Fruit fly (Drosophila melanogaster) whole organism, embryonic: ENCODE data around the gene chif.

Experiments used
- ATbp ChIP-seq: fragments of 200-800 bp; sonication (Bioruptor generic); optimal IDR thresholded peaks from 2 replicates; lab custom pipeline; 2017; ENCODE audit warnings: missing biosample characterization, mild to moderate bottlenecking, missing genetic modification characterization, missing genetic modification reagents
- Adf1 ChIP-seq: fragments of 200-800 bp; sonication (Bioruptor generic); IDR thresholded peaks from 2 replicates; pipeline ENCODE4 v1.3.6; 2022; ENCODE audit warnings: missing biosample characterization, missing genetic modification characterization
- Blimp-1 ChIP-seq: fragments of 200-800 bp; sonication (Bioruptor generic); optimal IDR thresholded peaks from 3 replicates; lab custom pipeline; 2018; ENCODE audit warnings: missing biosample characterization, missing genetic modification characterization, mild to moderate bottlenecking, moderate library complexity, missing genetic modification reagents
- CG10543 ChIP-seq: fragments of 200-800 bp; sonication (Bioruptor generic); optimal IDR thresholded peaks from 3 replicates; lab custom pipeline; 2017; ENCODE audit warnings: missing biosample characterization, mild to moderate bottlenecking, missing genetic modification characterization, moderate library complexity
- CG10565 ChIP-seq: fragments of 200-800 bp; sonication (Bioruptor generic); optimal IDR thresholded peaks from 3 replicates; lab custom pipeline; 2016; ENCODE audit warnings: missing biosample characterization, mild to moderate bottlenecking, missing genetic modification characterization
- CG11093 ChIP-seq: fragments of 200-800 bp; sonication (Bioruptor generic); IDR thresholded peaks from 3 replicates; pipeline ENCODE4 v1.3.6; 2022; ENCODE audit warnings: missing biosample characterization, missing genetic modification characterization
- CG11560 ChIP-seq: fragments of 200-800 bp; sonication (Bioruptor generic); IDR thresholded peaks from 3 replicates; pipeline ENCODE4 v1.3.6; 2022; ENCODE audit warnings: missing biosample characterization, missing genetic modification characterization
- CG12071 ChIP-seq: fragments of 200-800 bp; sonication (Bioruptor generic); optimal IDR thresholded peaks from 3 replicates; lab custom pipeline; 2018; ENCODE audit warnings: missing biosample characterization, mild to moderate bottlenecking, missing genetic modification characterization
- CG14050 ChIP-seq: fragments of 200-800 bp; sonication (Bioruptor generic); IDR thresholded peaks from 3 replicates; pipeline ENCODE4 v1.3.6; 2022; ENCODE audit warnings: missing biosample characterization, missing genetic modification characterization
- CG15011 ChIP-seq: fragments of 200-800 bp; sonication (Bioruptor generic); optimal IDR thresholded peaks from 3 replicates; lab custom pipeline; 2018; ENCODE audit warnings: missing biosample characterization, mild to moderate bottlenecking, missing genetic modification characterization
- CG15601 ChIP-seq: fragments of 200-800 bp; sonication (Bioruptor generic); optimal IDR thresholded peaks from 3 replicates; lab custom pipeline; 2019; ENCODE audit warnings: missing biosample characterization, mild to moderate bottlenecking, missing genetic modification characterization, moderate library complexity
- CG16779 ChIP-seq: fragments of 200-800 bp; sonication (Bioruptor generic); IDR thresholded peaks from 2 replicates; pipeline ENCODE4 v1.3.6; 2022; ENCODE audit warnings: missing biosample characterization, missing genetic modification characterization
- CG17328 ChIP-seq: fragments of 200-800 bp; sonication (Bioruptor generic); IDR thresholded peaks from 2 replicates; pipeline ENCODE4 v1.3.6; 2022; ENCODE audit warnings: missing biosample characterization, missing genetic modification characterization
- CG17912 ChIP-seq: fragments of 200-800 bp; sonication (Bioruptor generic); optimal IDR thresholded peaks from 2 replicates; lab custom pipeline; 2018; ENCODE audit warnings: missing biosample characterization, mild to moderate bottlenecking, missing genetic modification characterization
- CG18764 ChIP-seq: fragments of 200-800 bp; sonication (Bioruptor generic); optimal IDR thresholded peaks from 3 replicates; lab custom pipeline; 2016; ENCODE audit warnings: missing biosample characterization, missing genetic modification characterization
- CG2120 ChIP-seq: fragments of 200-800 bp; sonication (Bioruptor generic); optimal IDR thresholded peaks from 3 replicates; lab custom pipeline; 2016; ENCODE audit warnings: missing biosample characterization, missing genetic modification characterization
- CG2202 ChIP-seq: fragments of 200-800 bp; sonication (Bioruptor generic); optimal IDR thresholded peaks from 2 replicates; lab custom pipeline; 2018; ENCODE audit warnings: missing biosample characterization, mild to moderate bottlenecking, missing genetic modification characterization
- CG30431 ChIP-seq: fragments of 200-800 bp; sonication (Bioruptor generic); optimal IDR thresholded peaks from 2 replicates; lab custom pipeline; 2017; ENCODE audit warnings: missing biosample characterization, missing genetic modification characterization
- CG31224 ChIP-seq: fragments of 200-800 bp; sonication (Bioruptor generic); IDR thresholded peaks from 2 replicates; pipeline ENCODE4 v1.3.6; 2022; ENCODE audit warnings: missing biosample characterization, missing genetic modification characterization
- CG34376 ChIP-seq: fragments of 200-800 bp; sonication (Bioruptor generic); optimal IDR thresholded peaks from 2 replicates; lab custom pipeline; 2018; ENCODE audit warnings: missing biosample characterization, mild to moderate bottlenecking, missing genetic modification characterization
- CG3838 ChIP-seq: fragments of 200-800 bp; sonication (Bioruptor generic); optimal IDR thresholded peaks from 3 replicates; lab custom pipeline; 2016; ENCODE audit warnings: missing biosample characterization, missing genetic modification characterization
- CG4282 ChIP-seq: fragments of 200-800 bp; sonication (Bioruptor generic); optimal IDR thresholded peaks from 2 replicates; lab custom pipeline; 2016; ENCODE audit warnings: missing biosample characterization, missing genetic modification characterization
- CG6813 ChIP-seq: fragments of 200-800 bp; sonication (Bioruptor generic); optimal IDR thresholded peaks from 2 replicates; lab custom pipeline; 2017; ENCODE audit warnings: missing biosample characterization, missing genetic modification characterization, mild to moderate bottlenecking, moderate library complexity, missing genetic modification reagents
- CG7786 ChIP-seq: fragments of 200-800 bp; sonication (Bioruptor generic); optimal IDR thresholded peaks from 2 replicates; lab custom pipeline; 2016; ENCODE audit warnings: missing biosample characterization, missing genetic modification characterization
- CG7987 ChIP-seq: fragments of 200-800 bp; sonication (Bioruptor generic); optimal IDR thresholded peaks from 2 replicates; lab custom pipeline; 2018; ENCODE audit warnings: missing biosample characterization, mild to moderate bottlenecking, missing genetic modification characterization, moderate library complexity
- CG8290 ChIP-seq, 3 experiments: fragments of 200-800 bp; sonication (Bioruptor generic); optimal IDR thresholded peaks; 2 replicates each; lab custom pipeline; 2016 to 2019; ENCODE audit warnings: missing biosample characterization in 3 of 3, missing genetic modification characterization in 3 of 3, mild to moderate bottlenecking in 2 of 3, moderate library complexity in 1 of 3
- CG9437 ChIP-seq: fragments of 200-800 bp; sonication (Bioruptor generic); optimal IDR thresholded peaks from 2 replicates; lab custom pipeline; 2018; ENCODE audit warnings: missing biosample characterization, mild to moderate bottlenecking, missing genetic modification characterization
- Camta ChIP-seq: fragments of 200-800 bp; sonication (Bioruptor generic); optimal IDR thresholded peaks from 2 replicates; lab custom pipeline; 2016; ENCODE audit warnings: missing biosample characterization, missing genetic modification characterization
- Dad ChIP-seq: fragments of 200-800 bp; sonication (Bioruptor generic); optimal IDR thresholded peaks from 3 replicates; lab custom pipeline; 2016; ENCODE audit warnings: missing biosample characterization, missing genetic modification characterization
- Elba2 ChIP-seq: fragments of 200-800 bp; sonication (Bioruptor generic); optimal IDR thresholded peaks from 3 replicates; lab custom pipeline; 2016; ENCODE audit warnings: missing biosample characterization, missing genetic modification characterization
- Fer3 ChIP-seq: fragments of 200-800 bp; sonication (Bioruptor generic); optimal IDR thresholded peaks from 2 replicates; lab custom pipeline; 2018; ENCODE audit warnings: missing biosample characterization, mild to moderate bottlenecking, missing genetic modification characterization, moderate library complexity
- HHEX ChIP-seq: fragments of 200-800 bp; sonication (Bioruptor generic); optimal IDR thresholded peaks from 3 replicates; lab custom pipeline; 2017; ENCODE audit warnings: missing biosample characterization, mild to moderate bottlenecking, missing genetic modification characterization, missing genetic modification reagents
- HLHmδ ChIP-seq: fragments of 200-800 bp; sonication (Bioruptor generic); optimal IDR thresholded peaks from 2 replicates; lab custom pipeline; 2018; ENCODE audit warnings: missing biosample characterization, mild to moderate bottlenecking, missing genetic modification characterization, moderate library complexity
- Jarid2 ChIP-seq: fragments of 200-800 bp; sonication (Bioruptor generic); optimal IDR thresholded peaks from 3 replicates; lab custom pipeline; 2017; ENCODE audit warnings: mild to moderate bottlenecking, missing biosample characterization, missing genetic modification reagents, missing genetic modification characterization
- Nf-YB ChIP-seq: fragments of 200-800 bp; sonication (Bioruptor generic); optimal IDR thresholded peaks from 3 replicates; lab custom pipeline; 2019; ENCODE audit warnings: missing biosample characterization, mild to moderate bottlenecking, missing genetic modification characterization, moderate library complexity
- Rfx ChIP-seq: fragments of 200-800 bp; sonication (Bioruptor generic); IDR thresholded peaks from 2 replicates; pipeline ENCODE4 v1.3.6; 2022; ENCODE audit warnings: missing biosample characterization, missing genetic modification characterization
- TFAM ChIP-seq: fragments of 200-800 bp; sonication (Bioruptor generic); optimal IDR thresholded peaks from 2 replicates; lab custom pipeline; 2017; ENCODE audit warnings: missing biosample characterization, missing genetic modification characterization, inconsistent platforms
- bab2 ChIP-seq: fragments of 200-800 bp; sonication (Bioruptor generic); optimal IDR thresholded peaks from 2 replicates; lab custom pipeline; 2016; ENCODE audit warnings: missing biosample characterization, missing genetic modification characterization
- cad ChIP-seq: fragments of >200 bp; optimal IDR thresholded peaks from 2 replicates; lab custom pipeline; 2017; ENCODE audit warnings: missing biosample characterization, missing genetic modification characterization
- gce ChIP-seq: fragments of 200-800 bp; sonication (Bioruptor generic); IDR thresholded peaks from 3 replicates; pipeline ENCODE4 v1.3.6; 2022; ENCODE audit warnings: missing biosample characterization, missing genetic modification characterization
- lola ChIP-seq, 3 experiments: fragments of >200 bp in 2 of 3; fragments of 200-800 bp in 1 of 3; sonication (Bioruptor generic) in 1 of 3; optimal IDR thresholded peaks; 2 replicates each; lab custom pipeline; 2017 to 2019; ENCODE audit warnings: missing biosample characterization in 3 of 3, missing genetic modification characterization in 3 of 3, mild to moderate bottlenecking in 1 of 3, moderate library complexity in 1 of 3
- nmo ChIP-seq: fragments of 200-800 bp; sonication (Bioruptor generic); optimal IDR thresholded peaks from 2 replicates; lab custom pipeline; 2018; ENCODE audit warnings: missing biosample characterization, mild to moderate bottlenecking, missing genetic modification characterization, moderate library complexity
- pfk ChIP-seq: fragments of 200-800 bp; sonication (Bioruptor generic); optimal IDR thresholded peaks from 2 replicates; lab custom pipeline; 2018; ENCODE audit warnings: missing biosample characterization, mild to moderate bottlenecking, missing genetic modification characterization, moderate library complexity
- psq ChIP-seq: fragments of 200-800 bp; sonication (Bioruptor generic); optimal IDR thresholded peaks from 2 replicates; lab custom pipeline; 2017; ENCODE audit warnings: missing biosample characterization, missing genetic modification characterization
- slp2 ChIP-seq: fragments of 200-800 bp; sonication (Bioruptor generic); optimal IDR thresholded peaks from 2 replicates; lab custom pipeline; 2016; ENCODE audit warnings: missing biosample characterization, missing genetic modification characterization
- sna ChIP-seq: fragments of 200-800 bp; sonication (Bioruptor generic); IDR thresholded peaks from 2 replicates; pipeline ENCODE4 v1.3.6; 2022; ENCODE audit warnings: missing biosample characterization, missing genetic modification characterization; ENCODE audit not compliant: partially characterized antibody
- ssp ChIP-seq: fragments of 200-800 bp; sonication (Bioruptor generic); IDR thresholded peaks from 2 replicates; pipeline ENCODE4 v1.3.6; 2022; ENCODE audit warnings: missing biosample characterization, missing genetic modification characterization
- trh ChIP-seq: fragments of 200-800 bp; sonication (Bioruptor generic); optimal IDR thresholded peaks from 2 replicates; lab custom pipeline; 2016; ENCODE audit warnings: missing biosample characterization, missing genetic modification characterization
- vfl ChIP-seq: fragments of 200-800 bp; sonication (Bioruptor generic); optimal IDR thresholded peaks from 2 replicates; lab custom pipeline; 2016; ENCODE audit warnings: missing biosample characterization, missing genetic modification characterization
- zfh2 ChIP-seq: fragments of 200-800 bp; sonication (Bioruptor generic); optimal IDR thresholded peaks from 2 replicates; lab custom pipeline; 2016; ENCODE audit warnings: missing biosample characterization, missing genetic modification characterization

chif gene

dm6 chr2L:16350160-16350633, 2.2 kb downstream of the chif start (continued):
- TF ChIP-seq CG2202 (tag; lab: Kevin White, UChicago) (no peak), CG6813 (GFP tag; lab: Kevin White, UChicago) (peak; percentile 56), Fer3 (tag; lab: Kevin White, UChicago) (no peak), CG14050 (GFP tag; lab: Robert Waterston, UW) (peak; percentile 68), pfk (GFP tag; lab: Kevin White, UChicago) (peak; percentile 67), trh (peak; percentile 66), bab2 (GFP tag; lab: Kevin White, UChicago) (peak; percentile 54), vfl (peak; percentile 69), nmo (GFP tag; lab: Kevin White, UChicago) (peak; percentile 78), Jarid2 (GFP tag; lab: Kevin White, UChicago) (no peak), cad (GFP tag; lab: Kevin White, UChicago) (no peak), sna (GFP tag; lab: Robert Waterston, UW) (peak; percentile 51; the same call in 1 of the 2 replicates), Rfx (GFP tag; lab: Robert Waterston, UW) (peak; percentile 86), lola (GFP tag; optimal IDR thresholded peaks at IDR 0.05; lab: Kevin White, UChicago) (peak in 1 of 3 experiments; percentile 65), psq (GFP tag; lab: Kevin White, UChicago) (no peak), gce (GFP tag; lab: Robert Waterston, UW) (peak; percentile 68; the same call in 1 of the 3 replicates), CG7786 (GFP tag; lab: Kevin White, UChicago) (peak; percentile 71), CG16779 (GFP tag; lab: Robert Waterston, UW) (peak; percentile 64; the same call in 1 of the 2 replicates), CG17912 (GFP tag; lab: Kevin White, UChicago) (peak; percentile 43), CG3838 (GFP tag; lab: Kevin White, UChicago) (no peak), CG10543 (GFP tag; lab: Kevin White, UChicago) (no peak), CG11093 (peak; percentile 51; the same call in 2 of the 3 replicates), zfh2 (GFP tag; lab: Kevin White, UChicago) (peak; percentile 77), CG15011 (GFP tag; lab: Kevin White, UChicago) (peak; percentile 47), CG2120 (GFP tag; lab: Kevin White, UChicago) (peak; percentile 79), CG8290 (GFP tag; optimal IDR thresholded peaks at IDR 0.05; lab: Kevin White, UChicago) (peak; percentile 28), CG8290 (tag; optimal IDR thresholded peaks at IDR 0.05; lab: Kevin White, UChicago) (peak in 1 of 2 experiments; percentile 8), CG12071 (GFP tag; lab: Kevin White, UChicago) (no peak), CG18764 (GFP tag; lab: Kevin White, UChicago) (peak; percentile 1), Elba2 (no peak), Nf-YB (GFP tag; lab: Kevin White, UChicago) (peak; percentile 29), CG17328 (GFP tag; lab: Robert Waterston, UW) (peak; percentile 76), CG15601 (tag; lab: Kevin White, UChicago) (no peak), CG7987 (GFP tag; lab: Kevin White, UChicago) (no peak), Camta (GFP tag; lab: Kevin White, UChicago) (peak; percentile 8), ssp (peak; percentile 65), TFAM (no peak), HLHmδ (GFP tag; lab: Kevin White, UChicago) (peak; percentile 7), CG11560 (peak; percentile 49; the same call in 1 of the 3 replicates), CG34376 (GFP tag; lab: Kevin White, UChicago) (no peak), Blimp-1 (GFP tag; lab: Kevin White, UChicago) (no peak), Adf1 (GFP tag; lab: Robert Waterston, UW) (peak; percentile 35; the same call in 1 of the 2 replicates), CG4282 (peak; percentile 67), CG31224 (GFP tag; lab: Robert Waterston, UW) (peak; percentile 70), ATbp (GFP tag; lab: Kevin White, UChicago) (no peak), CG9437 (GFP tag; lab: Kevin White, UChicago) (peak; percentile 48), Dad (GFP tag; lab: Kevin White, UChicago) (peak; percentile 5), CG10565 (GFP tag; lab: Kevin White, UChicago) (no peak), CG30431 (GFP tag; lab: Kevin White, UChicago) (peak; percentile 49), HHEX (no peak), slp2 (GFP tag; lab: Kevin White, UChicago) (peak; percentile 25)
